Worm (Caenorhabditis elegans) whole organism, late embryonic: ENCODE measurements around the gene Y57E12AL.2.
"Not testable (repeated sequence)": the region's sequence is repeated elsewhere in the genome, so short reads cannot be mapped to it uniquely, and the experiment has no call there.

Source experiments
- C08G9.2 ChIP-seq: sonication (generic microtip); optimal IDR thresholded peaks from 2 replicates; lab custom pipeline; 2016; ENCODE audit warnings: mild to moderate bottlenecking, missing genetic modification characterization, moderate library complexity, missing compliant biosample characterization
- K02D7.2 ChIP-seq: sonication (generic microtip); optimal IDR thresholded peaks from 2 replicates; lab custom pipeline; 2017; ENCODE audit warnings: mild to moderate bottlenecking, missing genetic modification characterization, missing compliant biosample characterization
- T23F11.4 ChIP-seq: fragments of 200-800 bp; sonication (Bioruptor generic); optimal IDR thresholded peaks from 2 replicates; lab custom pipeline; 2018; ENCODE audit warnings: mild to moderate bottlenecking, missing genetic modification characterization, missing compliant biosample characterization
- ceh-14 ChIP-seq: sonication (generic microtip); optimal IDR thresholded peaks from 2 replicates; lab custom pipeline; 2016; ENCODE audit warnings: missing genotype, missing genetic modification characterization, missing compliant biosample characterization
- ceh-19 ChIP-seq: fragments of 200-800 bp; sonication (Bioruptor generic); optimal IDR thresholded peaks from 2 replicates; lab custom pipeline; 2018; ENCODE audit warnings: mild to moderate bottlenecking, missing genetic modification characterization, missing compliant biosample characterization
- ceh-2 ChIP-seq: sonication (generic microtip); optimal IDR thresholded peaks from 2 replicates; lab custom pipeline; 2016; ENCODE audit warnings: missing genotype, missing genetic modification characterization, missing compliant biosample characterization
- ceh-22 ChIP-seq: sonication (generic microtip); optimal IDR thresholded peaks from 2 replicates; lab custom pipeline; 2017; ENCODE audit warnings: missing biosample characterization, missing genetic modification characterization
- ceh-24 ChIP-seq: sonication (generic microtip); optimal IDR thresholded peaks from 2 replicates; lab custom pipeline; 2016; ENCODE audit warnings: mild to moderate bottlenecking, missing genetic modification characterization, missing compliant biosample characterization
- ceh-30 ChIP-seq: fragments of 150-350 bp; optimal IDR thresholded peaks from 2 replicates; lab custom pipeline; 2014; ENCODE audit warnings: missing biosample characterization, missing genetic modification characterization
- ceh-31 ChIP-seq: sonication (generic microtip); optimal IDR thresholded peaks from 2 replicates; lab custom pipeline; 2016; ENCODE audit warnings: missing genetic modification characterization, missing compliant biosample characterization
- ceh-34 ChIP-seq: sonication (generic microtip); optimal IDR thresholded peaks from 2 replicates; lab custom pipeline; 2016; ENCODE audit warnings: mild to moderate bottlenecking, missing genetic modification characterization, missing compliant biosample characterization
- ceh-6 ChIP-seq: fragments of 200-800 bp; sonication (Bioruptor generic); optimal IDR thresholded peaks from 2 replicates; lab custom pipeline; 2018; ENCODE audit warnings: mild to moderate bottlenecking, missing genetic modification characterization, missing compliant biosample characterization
- ceh-9 ChIP-seq: sonication (generic microtip); optimal IDR thresholded peaks from 2 replicates; lab custom pipeline; 2016; ENCODE audit warnings: mild to moderate bottlenecking, missing genetic modification characterization, inconsistent platforms, missing compliant biosample characterization
- che-1 ChIP-seq: sonication (generic microtip); optimal IDR thresholded peaks from 2 replicates; lab custom pipeline; 2016; ENCODE audit warnings: mild to moderate bottlenecking, missing genetic modification characterization, missing compliant biosample characterization
- dmd-4 ChIP-seq: sonication (generic microtip); optimal IDR thresholded peaks from 2 replicates; lab custom pipeline; 2016; ENCODE audit warnings: borderline replicate concordance, missing genetic modification characterization, missing compliant biosample characterization
- dve-1 ChIP-seq: sonication (generic microtip); optimal IDR thresholded peaks from 2 replicates; lab custom pipeline; 2017; ENCODE audit warnings: antibody characterized with exemption, mild to moderate bottlenecking, missing genetic modification characterization, missing compliant biosample characterization
- elt-2 ChIP-seq: sonication (generic microtip); optimal IDR thresholded peaks from 2 replicates; lab custom pipeline; 2016; ENCODE audit warnings: missing genetic modification reagents, missing genetic modification characterization, missing compliant biosample characterization
- fax-1 ChIP-seq: sonication (generic microtip); optimal IDR thresholded peaks from 2 replicates; lab custom pipeline; 2016; ENCODE audit warnings: missing genotype, missing genetic modification characterization, missing compliant biosample characterization
- fkh-6 ChIP-seq: sonication (generic microtip); optimal IDR thresholded peaks from 2 replicates; lab custom pipeline; 2016; ENCODE audit warnings: missing genetic modification characterization, missing compliant biosample characterization
- hlh-13 ChIP-seq: fragments of 200-800 bp; sonication (Bioruptor generic); optimal IDR thresholded peaks from 2 replicates; lab custom pipeline; 2018; ENCODE audit warnings: mild to moderate bottlenecking, missing genetic modification characterization, missing compliant biosample characterization
- hlh-8 ChIP-seq: sonication (generic microtip); optimal IDR thresholded peaks from 2 replicates; lab custom pipeline; 2016; ENCODE audit warnings: missing genotype, missing genetic modification characterization, missing compliant biosample characterization
- lim-6 ChIP-seq: sonication (generic microtip); optimal IDR thresholded peaks from 2 replicates; lab custom pipeline; 2016; ENCODE audit warnings: missing genetic modification characterization, missing compliant biosample characterization
- madf-2 ChIP-seq: sonication (generic microtip); optimal IDR thresholded peaks from 2 replicates; lab custom pipeline; 2017; ENCODE audit warnings: missing genetic modification characterization, missing compliant biosample characterization
- mec-3 ChIP-seq: sonication (generic microtip); optimal IDR thresholded peaks from 2 replicates; lab custom pipeline; 2016; ENCODE audit warnings: borderline replicate concordance, missing genetic modification characterization, missing compliant biosample characterization
- nhr-11 ChIP-seq: fragments of 150-350 bp; optimal IDR thresholded peaks from 2 replicates; lab custom pipeline; 2014; ENCODE audit warnings: missing biosample characterization, missing genetic modification characterization
- npax-4 ChIP-seq: sonication (generic microtip); optimal IDR thresholded peaks from 2 replicates; lab custom pipeline; 2016; ENCODE audit warnings: missing genetic modification characterization, missing compliant biosample characterization
- odd-2 ChIP-seq: sonication (generic microtip); optimal IDR thresholded peaks from 2 replicates; lab custom pipeline; 2017; ENCODE audit warnings: antibody characterized with exemption, mild to moderate bottlenecking, missing genetic modification characterization, missing compliant biosample characterization
- pag-3 ChIP-seq: sonication (generic microtip); optimal IDR thresholded peaks from 2 replicates; lab custom pipeline; 2016; ENCODE audit warnings: missing compliant biosample characterization, missing genetic modification characterization, borderline replicate concordance
- pax-1 ChIP-seq: fragments of 150-350 bp; optimal IDR thresholded peaks from 2 replicates; lab custom pipeline; 2014; ENCODE audit warnings: missing biosample characterization, missing genetic modification characterization
- pha-4 ChIP-seq: fragments of 150-350 bp; optimal IDR thresholded peaks from 2 replicates; lab custom pipeline; 2018; ENCODE audit warnings: missing biosample characterization, missing genetic modification reagents, missing genetic modification characterization
- pqm-1 ChIP-seq: sonication (generic microtip); optimal IDR thresholded peaks from 2 replicates; lab custom pipeline; 2016; ENCODE audit warnings: missing genetic modification characterization, missing compliant biosample characterization
- pros-1 ChIP-seq: fragments of 150-350 bp; optimal IDR thresholded peaks from 2 replicates; lab custom pipeline; 2014; ENCODE audit warnings: missing biosample characterization, missing genetic modification reagents, missing genetic modification characterization
- ref-2 ChIP-seq: sonication (generic microtip); optimal IDR thresholded peaks from 2 replicates; lab custom pipeline; 2016; ENCODE audit warnings: missing genetic modification characterization, missing compliant biosample characterization
- rnt-1 ChIP-seq: sonication (generic microtip); optimal IDR thresholded peaks from 2 replicates; lab custom pipeline; 2016; ENCODE audit warnings: missing genetic modification characterization, missing compliant biosample characterization
- sox-4 ChIP-seq: sonication (generic microtip); optimal IDR thresholded peaks from 2 replicates; lab custom pipeline; 2017; ENCODE audit warnings: mild to moderate bottlenecking, missing genetic modification characterization, inconsistent platforms, missing compliant biosample characterization
- tbx-2 ChIP-seq: sonication (generic microtip); optimal IDR thresholded peaks from 2 replicates; lab custom pipeline; 2016; ENCODE audit warnings: missing genetic modification characterization, missing compliant biosample characterization
- tbx-7 ChIP-seq: sonication (generic microtip); optimal IDR thresholded peaks from 2 replicates; lab custom pipeline; 2016; ENCODE audit warnings: missing genotype, missing genetic modification characterization, missing compliant biosample characterization
- unc-3 ChIP-seq, 2 experiments: fragments of 200-800 bp in 1 of 2; sonication (Bioruptor generic) in 1 of 2; sonication (generic microtip) in 1 of 2; conservative IDR thresholded peaks in 1 of 2; optimal IDR thresholded peaks in 1 of 2; 2 replicates each; pipeline versions ENCODE4 v1.3.6 to Lab custom; 2016 to 2022; ENCODE audit warnings: missing compliant biosample characterization in 2 of 2, missing genetic modification characterization in 2 of 2, missing genetic modification reagents in 1 of 2
- unc-42 ChIP-seq: sonication (generic microtip); optimal IDR thresholded peaks from 2 replicates; lab custom pipeline; 2016; ENCODE audit warnings: missing genotype, missing genetic modification characterization, missing compliant biosample characterization
- unc-55 ChIP-seq: sonication (generic microtip); optimal IDR thresholded peaks from 2 replicates; lab custom pipeline; 2017; ENCODE audit warnings: missing biosample characterization, missing genetic modification reagents, missing genetic modification characterization
- ztf-16 ChIP-seq: sonication (generic microtip); optimal IDR thresholded peaks from 2 replicates; lab custom pipeline; 2017; ENCODE audit warnings: missing genetic modification characterization, missing compliant biosample characterization

Gene Y57E12AL.2

DNA sequence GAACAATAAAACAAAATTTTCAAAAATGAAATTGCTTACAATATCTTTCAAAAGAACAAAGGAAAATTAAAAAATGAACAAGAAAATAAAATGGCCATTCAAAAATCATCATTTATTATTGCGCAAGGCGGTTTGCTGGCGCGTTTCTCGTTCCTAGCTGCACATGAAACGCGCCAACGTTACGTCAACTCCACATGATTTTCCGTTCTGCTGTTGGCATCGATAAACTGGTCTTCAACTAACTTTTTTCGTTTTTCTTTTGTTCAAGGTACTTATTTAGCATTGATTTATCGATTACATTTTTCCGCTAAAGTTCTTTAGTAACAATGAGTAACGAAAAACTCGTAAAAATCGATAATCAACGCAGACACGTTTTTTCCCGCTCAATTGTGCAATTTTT lies 2.5 kb downstream of the Y57E12AL.2 start, which contains the start of the genes Y57E12AL.6 and Y57E12AL.1 (continued):
- TF ChIP-seq che-1 (tag; lab: Kevin White, UChicago) = peak; percentile 51
- no peak for TF ChIP-seq pag-3 (tag; lab: Kevin White, UChicago)
- peak; percentile 41 for TF ChIP-seq sox-4 (tag; lab: Kevin White, UChicago)
- no peak for TF ChIP-seq pros-1 (tag; lab: Kevin White, UChicago)
- peak; percentile 64 for TF ChIP-seq ztf-16 (tag; lab: Kevin White, UChicago)
- TF ChIP-seq K02D7.2 (tag; lab: Kevin White, UChicago) = no peak
- TF ChIP-seq ceh-31 (tag; lab: Kevin White, UChicago) = peak; percentile 67
- TF ChIP-seq npax-4 (tag; lab: Kevin White, UChicago) = peak; percentile 55
- no peak for TF ChIP-seq nhr-11
- peak; percentile 39 for TF ChIP-seq fax-1
- TF ChIP-seq unc-55 = peak; percentile 4
- peak; percentile 48 for TF ChIP-seq ceh-19 (GFP tag; lab: Kevin White, UChicago)
- no peak for TF ChIP-seq lim-6 (tag; lab: Kevin White, UChicago)
- TF ChIP-seq hlh-8 = peak; percentile 61
- TF ChIP-seq elt-2 = peak; percentile 88
- TF ChIP-seq ceh-9 = no peak
- TF ChIP-seq pha-4 (tag; lab: Kevin White, UChicago) = no peak
- TF ChIP-seq tbx-7 (tag; lab: Kevin White, UChicago) = no peak
- TF ChIP-seq unc-42 (tag; lab: Kevin White, UChicago) = peak; percentile 28
- TF ChIP-seq C08G9.2 (tag; lab: Kevin White, UChicago) = no peak
- no peak for TF ChIP-seq pqm-1 (tag; lab: Kevin White, UChicago)
- peak; percentile 34 for TF ChIP-seq odd-2 (tag; lab: Kevin White, UChicago)
- peak; percentile 56 for TF ChIP-seq ceh-6
- TF ChIP-seq madf-2 (tag; lab: Kevin White, UChicago) = peak; percentile 62
- no peak for TF ChIP-seq pax-1
- TF ChIP-seq mec-3 (tag; lab: Kevin White, UChicago) = no peak
- TF ChIP-seq unc-3 (GFP tag; conservative IDR thresholded peaks at IDR 0.05; lab: Robert Waterston, UW) = peak; percentile 60
- TF ChIP-seq unc-3 (tag; optimal IDR thresholded peaks at IDR 0.05; lab: Kevin White, UChicago) = peak; percentile 60
- peak; percentile 74 for TF ChIP-seq dve-1 (tag; lab: Kevin White, UChicago)
- TF ChIP-seq ceh-34 = peak; percentile 60
- peak; percentile 40 for TF ChIP-seq ref-2 (tag; lab: Kevin White, UChicago)
- TF ChIP-seq dmd-4 (tag; lab: Kevin White, UChicago) = no peak
- TF ChIP-seq T23F11.4 (GFP tag; lab: Kevin White, UChicago) = no peak
- TF ChIP-seq hlh-13 = no peak
- TF ChIP-seq rnt-1 (tag; lab: Kevin White, UChicago) = peak; percentile 71
- no peak for TF ChIP-seq ceh-30 (tag; lab: Kevin White, UChicago)
- TF ChIP-seq ceh-22 (tag; lab: Kevin White, UChicago) = no peak
- TF ChIP-seq ceh-14 (tag; lab: Kevin White, UChicago) = peak; percentile 85
- peak; percentile 19 for TF ChIP-seq ceh-2 (tag; lab: Kevin White, UChicago)
- TF ChIP-seq, all 69 proteins: peak for 44

ce11 chrV:7062790-7063189 lies 4.9 kb downstream of the Y57E12AL.2 start, which contains the start of gene tmem-258:
TSS of gene tmem-258 (plus strand) at chrV:7063174.
- TF ChIP-seq K02D7.2 (tag; lab: Kevin White, UChicago); unc-55; fkh-6 (tag; lab: Kevin White, UChicago): not testable (repeated sequence)
- TF ChIP-seq, all 69 proteins: peak for 0; not testable (repeated sequence) for 69

DNA sequence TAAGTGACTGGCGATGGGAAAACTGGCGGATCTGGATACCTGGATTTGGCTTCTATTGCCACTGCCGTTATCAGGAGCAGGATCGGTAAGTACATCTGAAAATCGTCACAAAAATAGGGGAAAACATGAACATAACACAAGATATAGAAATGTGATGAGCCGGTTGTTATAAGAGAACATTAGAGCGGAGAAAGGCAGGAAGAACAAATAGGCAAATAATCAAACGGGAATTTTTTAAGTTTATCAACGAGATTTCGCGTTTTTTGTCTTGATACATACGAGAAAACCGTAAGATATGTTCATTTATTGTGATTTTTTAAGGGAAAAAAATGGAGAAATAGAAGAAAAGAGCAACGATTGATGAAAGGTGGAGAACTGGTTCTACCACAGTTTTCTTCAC lies 7.3 kb downstream of the Y57E12AL.2 start, which contains the start of gene Y57E12AR.1:
Gene Y57E12AR.1 (minus strand): TSS at position 101 of the 400 bp plus-strand sequence.
- TF ChIP-seq tbx-2 (tag; lab: Kevin White, UChicago) (no peak), ceh-24 (no peak), ceh-14 (tag; lab: Kevin White, UChicago) (no peak), tbx-7 (tag; lab: Kevin White, UChicago) (no peak), fax-1 (no peak)
- TF ChIP-seq, all 69 proteins: peak for 0
